Worm (Caenorhabditis elegans): ENCODE measurements around the gene F46H5.11.
A peak's percentile ranks its signal among the peaks of the same experiment; 100 is the strongest.

The F46H5.11 gene

ce11 chrX:7260327-7261019, 11.4 kb downstream of the F46H5.11 start, which contains the start of gene lact-1:
Gene lact-1 (minus strand): TSS chrX:7260377.
- TF ChIP-seq W03F9.2 (tag; optimal IDR thresholded peaks at IDR 0.05) (no peak), dao-5 (tag; optimal IDR thresholded peaks at IDR 0.05) (no peak)

DNA sequence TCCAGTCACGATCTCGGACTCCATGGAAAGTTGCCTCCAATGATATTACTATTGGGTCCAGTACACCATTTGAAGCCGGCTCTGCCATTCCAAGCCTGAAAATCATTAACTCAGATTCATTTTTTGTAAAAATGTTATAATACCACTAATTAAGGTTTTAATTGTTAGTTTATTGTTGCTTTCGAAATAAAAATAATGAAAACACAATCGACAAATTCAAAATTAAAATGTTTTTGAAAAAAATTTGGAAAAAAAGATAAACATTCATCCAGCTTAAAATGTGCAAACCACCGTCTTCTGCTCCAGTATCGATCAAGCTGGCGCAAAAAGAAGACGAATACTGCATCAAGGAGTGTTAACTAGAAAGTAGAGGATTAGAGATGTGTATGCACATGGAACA, 15.0 kb downstream of the F46H5.11 start, which contains the start of gene F46H5.5:
TSS of gene F46H5.5 (minus strand) at position 101 of the 400 bp plus-strand sequence.
- TF ChIP-seq dao-5 (tag; optimal IDR thresholded peaks at IDR 0.05) (no peak), him-1 (tag; optimal IDR thresholded peaks at IDR 0.05) (no peak), W03F9.2 (tag; optimal IDR thresholded peaks at IDR 0.05) (no peak)

ce11 chrX:7254558-7254957, 17.3 kb downstream of the F46H5.11 start, which contains the start of gene F46H5.4:
Gene F46H5.4 (minus strand): TSS chrX:7254610.
- TF ChIP-seq him-1 (tag; optimal IDR thresholded peaks at IDR 0.05) (peak; percentile 15), W03F9.2 (tag; optimal IDR thresholded peaks at IDR 0.05) (no peak), dao-5 (tag; optimal IDR thresholded peaks at IDR 0.05) (no peak)

- TF ChIP-seq W03F9.2 (tag; optimal IDR thresholded peaks at IDR 0.05) (peak; percentile 22), him-1 (tag; optimal IDR thresholded peaks at IDR 0.05) (no peak)
Observed at ce11 chrX:7244756-7245155, 27.1 kb downstream of the F46H5.11 start.

ce11 chrX:7242878-7243277, 29.0 kb downstream of the F46H5.11 start, which contains the start of gene F46H5.7:
Gene F46H5.7 (minus strand): TSS chrX:7242983.
- no peak for TF ChIP-seq W03F9.2 (tag; optimal IDR thresholded peaks at IDR 0.05)
- TF ChIP-seq dao-5 (tag; optimal IDR thresholded peaks at IDR 0.05), result no peak
- TF ChIP-seq him-1 (tag; optimal IDR thresholded peaks at IDR 0.05), result no peak

ce11 chrX:7242119-7242518, 29.7 kb downstream of the F46H5.11 start:
- TF ChIP-seq dao-5 (tag; optimal IDR thresholded peaks at IDR 0.05) (no peak), W03F9.2 (tag; optimal IDR thresholded peaks at IDR 0.05) (no peak), him-1 (tag; optimal IDR thresholded peaks at IDR 0.05) (no peak)

ce11 chrX:7238562-7238961, 33.3 kb downstream of the F46H5.11 start, which contains the start of gene F46H5.3:
Gene F46H5.3 (minus strand): TSS chrX:7238662.
- no peak for TF ChIP-seq dao-5 (tag; optimal IDR thresholded peaks at IDR 0.05)
- no peak for TF ChIP-seq him-1 (tag; optimal IDR thresholded peaks at IDR 0.05)
- no peak for TF ChIP-seq W03F9.2 (tag; optimal IDR thresholded peaks at IDR 0.05)

- TF ChIP-seq dao-5 (tag; optimal IDR thresholded peaks at IDR 0.05), result no peak
Observed at ce11 chrX:7236717-7237116, 35.2 kb downstream of the F46H5.11 start.

DNA sequence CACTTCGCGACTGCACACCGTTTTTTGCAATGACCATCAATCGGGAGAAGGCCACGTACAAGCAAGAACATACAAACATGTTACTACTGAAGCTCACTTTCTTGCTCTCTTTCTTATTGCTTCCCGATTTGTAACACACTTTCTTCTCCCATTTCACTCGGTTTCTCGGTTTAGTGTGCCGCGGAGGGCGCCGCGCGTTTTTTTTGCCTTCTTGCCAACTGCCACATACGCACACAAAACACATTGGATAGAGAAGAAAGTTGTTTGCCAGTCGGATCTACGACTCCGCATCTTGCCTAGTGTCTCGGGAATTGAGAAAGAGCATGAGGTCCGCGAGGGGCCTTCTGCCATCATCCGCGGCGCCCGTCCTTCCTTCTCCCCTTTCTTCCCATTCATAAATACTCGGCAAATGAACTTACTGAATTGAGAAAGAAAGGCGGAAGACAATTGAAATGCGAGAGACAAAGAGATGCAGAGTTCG, 37.1 kb downstream of the F46H5.11 start:
- peak; percentile 81 for TF ChIP-seq him-1 (tag; optimal IDR thresholded peaks at IDR 0.05)
- no peak for TF ChIP-seq dao-5 (tag; optimal IDR thresholded peaks at IDR 0.05)
- TF ChIP-seq W03F9.2 (tag; optimal IDR thresholded peaks at IDR 0.05), result no peak

- TF ChIP-seq him-1 (tag; optimal IDR thresholded peaks at IDR 0.05), result no peak
- no peak for TF ChIP-seq dao-5 (tag; optimal IDR thresholded peaks at IDR 0.05)
- TF ChIP-seq W03F9.2 (tag; optimal IDR thresholded peaks at IDR 0.05), result no peak
Observed at ce11 chrX:7234074-7234453, 37.8 kb downstream of the F46H5.11 start.

ce11 chrX:7233127-7234073, 38.5 kb downstream of the F46H5.11 start:
- TF ChIP-seq him-1 (tag; optimal IDR thresholded peaks at IDR 0.05), result no peak
- no peak for TF ChIP-seq dao-5 (tag; optimal IDR thresholded peaks at IDR 0.05)
- no peak for TF ChIP-seq W03F9.2 (tag; optimal IDR thresholded peaks at IDR 0.05)

- TF ChIP-seq dao-5 (tag; optimal IDR thresholded peaks at IDR 0.05) (no peak), him-1 (tag; optimal IDR thresholded peaks at IDR 0.05) (peak; percentile 47), W03F9.2 (tag; optimal IDR thresholded peaks at IDR 0.05) (no peak)
Observed at ce11 chrX:7232158-7232822, 39.6 kb downstream of the F46H5.11 start.

ce11 chrX:7230877-7231276, 41.0 kb downstream of the F46H5.11 start:
- TF ChIP-seq dao-5 (tag; optimal IDR thresholded peaks at IDR 0.05), result no peak
- TF ChIP-seq him-1 (tag; optimal IDR thresholded peaks at IDR 0.05), result no peak
- no peak for TF ChIP-seq W03F9.2 (tag; optimal IDR thresholded peaks at IDR 0.05)
